Worm (Caenorhabditis elegans) whole organism, young adult: ENCODE measurements around the gene F44A2.7.

ENCODE experiments used
- B0336.3 ChIP-seq: fragments of 200-800 bp; sonication (Bioruptor generic); IDR thresholded peaks from 2 replicates; pipeline ENCODE4 v1.3.6; 2022; ENCODE audit warnings: missing genetic modification characterization, missing compliant biosample characterization
- F49E8.2 ChIP-seq: sonication (generic microtip); optimal IDR thresholded peaks from 3 replicates; lab custom pipeline; 2017; ENCODE audit warnings: missing genetic modification characterization, mild to moderate bottlenecking, missing compliant biosample characterization, antibody characterized with exemption, moderate library complexity; ENCODE audit not compliant: insufficient read depth
- F52B5.7 ChIP-seq: sonication (generic microtip); optimal IDR thresholded peaks from 2 replicates; lab custom pipeline; 2016; ENCODE audit warnings: mild to moderate bottlenecking, missing genetic modification characterization, missing compliant biosample characterization
- K11D2.4 ChIP-seq: fragments of 200-800 bp; sonication (Bioruptor generic); IDR thresholded peaks from 2 replicates; pipeline ENCODE4 v1.3.6; 2022; ENCODE audit warnings: missing genetic modification reagents, missing genetic modification characterization, missing compliant biosample characterization
- Y53G8AR.9 ChIP-seq: fragments of 200-800 bp; sonication (Bioruptor generic); conservative IDR thresholded peaks from 2 replicates; pipeline ENCODE4 v1.3.6; 2022; ENCODE audit warnings: missing genetic modification reagents, missing genetic modification characterization, missing compliant biosample characterization
- Y56A3A.18 ChIP-seq: fragments of 200-800 bp; sonication (Bioruptor generic); IDR thresholded peaks from 2 replicates; pipeline ENCODE4 v1.3.6; 2022; ENCODE audit warnings: missing genetic modification reagents, missing genetic modification characterization, missing compliant biosample characterization
- Y67H2A.10 ChIP-seq: fragments of 200-800 bp; sonication (Bioruptor generic); conservative IDR thresholded peaks from 2 replicates; pipeline ENCODE4 v1.3.6; 2022; ENCODE audit warnings: missing genetic modification reagents, missing genetic modification characterization, missing compliant biosample characterization
- Y79H2A.3 ChIP-seq: fragments of 200-800 bp; sonication (Bioruptor generic); conservative IDR thresholded peaks from 2 replicates; pipeline ENCODE4 v1.3.6; 2022; ENCODE audit warnings: missing genetic modification reagents, missing genetic modification characterization, missing compliant biosample characterization
- ZK185.1 ChIP-seq: sonication (generic microtip); optimal IDR thresholded peaks from 2 replicates; lab custom pipeline; 2016; ENCODE audit warnings: mild to moderate bottlenecking, missing genetic modification characterization, missing compliant biosample characterization; ENCODE audit not compliant: poor library complexity, severe bottlenecking
- aptf-3 ChIP-seq: fragments of 200-800 bp; sonication (Bioruptor generic); IDR thresholded peaks from 2 replicates; pipeline ENCODE4 v1.3.6; 2022; ENCODE audit warnings: missing genetic modification characterization, missing compliant biosample characterization
- attf-3 ChIP-seq: fragments of 200-800 bp; sonication (Bioruptor generic); conservative IDR thresholded peaks from 2 replicates; pipeline ENCODE4 v1.3.6; 2022; ENCODE audit warnings: missing genetic modification reagents, missing genetic modification characterization, missing compliant biosample characterization
- attf-5 ChIP-seq: fragments of 200-800 bp; sonication (Bioruptor generic); optimal IDR thresholded peaks from 2 replicates; lab custom pipeline; 2018; ENCODE audit warnings: mild to moderate bottlenecking, missing genetic modification characterization, missing compliant biosample characterization
- bed-1 ChIP-seq: fragments of 200-800 bp; sonication (Bioruptor generic); IDR thresholded peaks from 2 replicates; pipeline ENCODE4 v1.3.6; 2022; ENCODE audit warnings: missing genetic modification reagents, missing genetic modification characterization, missing compliant biosample characterization
- ccch-3 ChIP-seq: fragments of 200-800 bp; sonication (Bioruptor generic); optimal IDR thresholded peaks from 2 replicates; lab custom pipeline; 2018; ENCODE audit warnings: mild to moderate bottlenecking, missing genetic modification characterization, missing compliant biosample characterization
- ceh-58 ChIP-seq: fragments of 200-800 bp; sonication (Bioruptor generic); IDR thresholded peaks from 2 replicates; pipeline ENCODE4 v1.3.6; 2022; ENCODE audit warnings: missing genetic modification characterization, missing compliant biosample characterization
- ceh-79 ChIP-seq: sonication (generic microtip); optimal IDR thresholded peaks from 2 replicates; lab custom pipeline; 2017; ENCODE audit warnings: mild to moderate bottlenecking, missing genetic modification characterization, missing compliant biosample characterization
- dpl-1 ChIP-seq: fragments of 150-350 bp; optimal IDR thresholded peaks from 2 replicates; lab custom pipeline; 2014; ENCODE audit warnings: missing biosample characterization, missing genetic modification reagents, missing genetic modification characterization
- efl-1 ChIP-seq: fragments of 150-350 bp; optimal IDR thresholded peaks from 2 replicates; lab custom pipeline; 2014; ENCODE audit warnings: missing biosample characterization, missing genetic modification reagents, missing genetic modification characterization
- egl-44 ChIP-seq: fragments of 200-800 bp; sonication (Bioruptor generic); IDR thresholded peaks from 2 replicates; pipeline ENCODE4 v1.3.6; 2022; ENCODE audit warnings: missing genetic modification reagents, missing genetic modification characterization, missing compliant biosample characterization
- fkh-3 ChIP-seq: sonication (generic microtip); optimal IDR thresholded peaks from 2 replicates; lab custom pipeline; 2016; ENCODE audit warnings: mild to moderate bottlenecking, missing genetic modification characterization, missing compliant biosample characterization
- him-1 ChIP-seq: sonication (generic microtip); optimal IDR thresholded peaks from 2 replicates; lab custom pipeline; 2016; ENCODE audit warnings: missing genotype, missing genetic modification reagents, missing genetic modification characterization, missing compliant biosample characterization
- hmg-20 ChIP-seq: fragments of 200-800 bp; sonication (Bioruptor generic); IDR thresholded peaks from 2 replicates; pipeline ENCODE4 v1.3.6; 2022; ENCODE audit warnings: missing genetic modification reagents, missing genetic modification characterization, missing compliant biosample characterization
- hrde-1 ChIP-seq: sonication (generic microtip); optimal IDR thresholded peaks from 2 replicates; lab custom pipeline; 2016; ENCODE audit warnings: missing genetic modification characterization, mild to moderate bottlenecking, missing compliant biosample characterization, moderate library complexity, missing genotype, missing genetic modification reagents, borderline replicate concordance
- hsf-1 ChIP-seq: fragments of 200-800 bp; sonication (Bioruptor generic); IDR thresholded peaks from 2 replicates; pipeline ENCODE4 v1.3.6; 2022; ENCODE audit warnings: missing genetic modification reagents, missing genetic modification characterization, missing compliant biosample characterization
- lin-35 ChIP-seq, 3 experiments: fragments of 150-350 bp in 2 of 3; sonication (generic microtip) in 1 of 3; optimal IDR thresholded peaks; 2 replicates each; lab custom pipeline; 2014 to 2018; ENCODE audit warnings: missing biosample characterization in 3 of 3, missing genetic modification characterization in 3 of 3, missing genetic modification reagents in 3 of 3
- lin-54 ChIP-seq: fragments of 200-800 bp; sonication (Bioruptor generic); optimal IDR thresholded peaks from 2 replicates; lab custom pipeline; 2018; ENCODE audit warnings: mild to moderate bottlenecking, missing genetic modification characterization, missing compliant biosample characterization
- lsl-1 ChIP-seq: fragments of 200-800 bp; sonication (Bioruptor generic); optimal IDR thresholded peaks from 2 replicates; lab custom pipeline; 2018; ENCODE audit warnings: mild to moderate bottlenecking, missing genetic modification characterization, moderate library complexity, missing compliant biosample characterization
- madf-6 ChIP-seq: fragments of 200-800 bp; sonication (Bioruptor generic); IDR thresholded peaks from 2 replicates; pipeline ENCODE4 v1.3.6; 2022; ENCODE audit warnings: missing genetic modification reagents, missing genetic modification characterization, missing compliant biosample characterization
- madf-8 ChIP-seq: fragments of 200-800 bp; sonication (Bioruptor generic); conservative IDR thresholded peaks from 2 replicates; pipeline ENCODE4 v1.3.6; 2022; ENCODE audit warnings: missing genetic modification reagents, missing genetic modification characterization, missing compliant biosample characterization
- mcd-1 ChIP-seq: fragments of 200-800 bp; sonication (Bioruptor generic); IDR thresholded peaks from 2 replicates; pipeline ENCODE4 v1.3.6; 2022; ENCODE audit warnings: missing genetic modification reagents, missing genetic modification characterization, missing compliant biosample characterization
- mel-28 ChIP-seq: sonication (generic microtip); optimal IDR thresholded peaks from 2 replicates; lab custom pipeline; 2016; ENCODE audit warnings: borderline replicate concordance, mild to moderate bottlenecking, missing genetic modification characterization, missing compliant biosample characterization
- nfya-2 ChIP-seq: fragments of 200-800 bp; sonication (Bioruptor generic); IDR thresholded peaks from 2 replicates; pipeline ENCODE4 v1.3.6; 2022; ENCODE audit warnings: missing genetic modification reagents, missing genetic modification characterization, missing compliant biosample characterization
- nfyb-1 ChIP-seq: fragments of 200-800 bp; sonication (Bioruptor generic); IDR thresholded peaks from 2 replicates; pipeline ENCODE4 v1.3.6; 2022; ENCODE audit warnings: missing genetic modification reagents, missing genetic modification characterization, missing compliant biosample characterization
- nhr-179 ChIP-seq: sonication (generic microtip); optimal IDR thresholded peaks from 2 replicates; lab custom pipeline; 2016; ENCODE audit warnings: mild to moderate bottlenecking, missing genetic modification characterization, missing compliant biosample characterization
- nhr-80 ChIP-seq: sonication (generic microtip); optimal IDR thresholded peaks from 2 replicates; lab custom pipeline; 2016; ENCODE audit warnings: missing genetic modification characterization, missing compliant biosample characterization
- rpc-1 ChIP-seq, 2 experiments: fragments of 150-350 bp in 1 of 2; sonication (generic microtip) in 1 of 2; optimal IDR thresholded peaks; 2 replicates each; lab custom pipeline; 2014 to 2018; ENCODE audit warnings: missing biosample characterization in 1 of 2, missing genetic modification characterization in 1 of 2, missing genetic modification reagents in 1 of 2, missing genotype in 1 of 2
- snpc-4 ChIP-seq, 5 experiments: fragments of 150-350 bp in 1 of 5; sonication (generic microtip) in 4 of 5; optimal IDR thresholded peaks; 2 replicates each; lab custom pipeline; 2014 to 2018; ENCODE audit warnings: missing genetic modification characterization in 5 of 5, missing biosample characterization in 3 of 5, antibody characterized with exemption in 2 of 5, mild to moderate bottlenecking in 2 of 5, missing compliant biosample characterization in 2 of 5, missing genotype in 2 of 5, moderate library complexity in 2 of 5, missing genetic modification reagents in 1 of 5
- tlf-1 ChIP-seq: fragments of 200-800 bp; sonication (Bioruptor generic); optimal IDR thresholded peaks from 2 replicates; lab custom pipeline; 2018; ENCODE audit warnings: mild to moderate bottlenecking, missing genetic modification characterization, missing compliant biosample characterization
- unc-130 ChIP-seq: sonication (generic microtip); optimal IDR thresholded peaks from 2 replicates; lab custom pipeline; 2016; ENCODE audit warnings: missing genetic modification reagents, missing genetic modification characterization, missing compliant biosample characterization
- unc-62 ChIP-seq: fragments of 150-350 bp; optimal IDR thresholded peaks from 2 replicates; lab custom pipeline; 2014; ENCODE audit warnings: missing biosample characterization, missing genetic modification reagents, missing genetic modification characterization
- zfh-2 ChIP-seq: fragments of 200-800 bp; sonication (Bioruptor generic); conservative IDR thresholded peaks from 2 replicates; pipeline ENCODE4 v1.3.6; 2022; ENCODE audit warnings: missing genetic modification reagents, missing genetic modification characterization, missing compliant biosample characterization
- zim-3 ChIP-seq: sonication (generic microtip); optimal IDR thresholded peaks from 2 replicates; lab custom pipeline; 2017; ENCODE audit warnings: mild to moderate bottlenecking, missing genetic modification characterization, moderate library complexity, missing compliant biosample characterization

Gene F44A2.7

DNA sequence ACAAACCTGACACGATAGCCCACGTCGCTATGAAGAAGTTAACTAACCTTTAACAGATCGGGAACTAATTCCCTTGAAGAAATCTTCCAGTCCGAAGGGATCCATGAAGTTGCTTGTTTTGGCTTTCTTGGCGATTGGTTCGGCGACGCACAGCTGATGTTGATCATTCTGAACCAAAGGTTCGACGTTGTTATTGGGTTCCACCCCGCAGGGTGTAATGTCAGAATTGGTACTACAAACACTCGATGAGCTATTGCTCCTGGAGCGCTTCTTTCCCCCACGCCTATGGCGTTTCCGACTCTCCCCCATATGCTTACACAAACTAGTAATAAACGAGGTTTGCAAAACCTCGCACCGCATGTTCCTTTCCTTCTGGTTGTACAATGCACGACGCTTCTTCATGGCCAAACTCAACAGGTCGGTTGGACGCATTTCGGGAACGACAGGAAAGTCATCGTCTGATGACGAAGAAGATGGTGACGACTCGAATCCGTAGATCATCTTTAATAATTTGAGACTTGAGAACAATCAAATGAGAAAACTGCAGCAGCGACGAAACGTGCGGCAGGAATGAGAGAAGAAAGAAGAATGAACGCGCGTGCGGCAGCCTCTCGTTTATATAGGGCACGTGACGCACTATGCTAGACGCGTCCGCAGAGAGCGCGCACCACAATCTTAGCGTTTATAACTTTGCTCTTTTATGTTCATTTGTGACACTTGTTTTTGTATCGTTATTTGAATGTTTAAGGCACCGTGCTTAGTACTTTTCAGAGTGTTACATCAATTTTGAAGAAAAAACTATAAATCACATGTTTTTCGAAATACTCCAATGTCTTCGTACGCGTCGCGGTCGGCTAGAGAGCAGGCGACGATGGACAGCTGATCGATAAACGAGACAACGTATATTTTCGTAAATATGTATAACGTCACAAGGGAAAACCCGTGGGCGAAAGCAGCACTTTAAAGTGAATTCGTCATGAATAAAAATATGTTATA is 22.6 kb downstream of the F44A2.7 start, which contains the start of gene tos-1 (continued):
- no peak for TF ChIP-seq nfya-2 (GFP tag; lab: Robert Waterston, UW)
- peak; percentile 9 for TF ChIP-seq ccch-3
- TF ChIP-seq ceh-58 (GFP tag; lab: Robert Waterston, UW): 0 out of 2 replicates have a peak, but pooled peaks have one; percentile 45
- TF ChIP-seq nfyb-1 (GFP tag; lab: Robert Waterston, UW): peak; percentile 96
- no peak for TF ChIP-seq hmg-20 (GFP tag; lab: Robert Waterston, UW)
- TF ChIP-seq Y67H2A.10 (GFP tag; lab: Robert Waterston, UW): peak; percentile 98
- peak; percentile 59 for TF ChIP-seq unc-62 (GFP tag; lab: Kevin White, UChicago)
- no peak for TF ChIP-seq rpc-1 (optimal IDR thresholded peaks at IDR 0.05; lab: Kevin White, UChicago)
- no peak for TF ChIP-seq rpc-1 (tag; optimal IDR thresholded peaks at IDR 0.05; lab: Kevin White, UChicago)
- TF ChIP-seq hsf-1: peak; percentile 73
- peak; percentile 46; the same call in 1 of the 2 replicates for TF ChIP-seq madf-6
- TF ChIP-seq egl-44 (GFP tag; lab: Robert Waterston, UW): no peak
- no peak for TF ChIP-seq fkh-3 (tag; lab: Kevin White, UChicago)
- TF ChIP-seq Y79H2A.3 (GFP tag; lab: Robert Waterston, UW): peak; percentile 74; the same call in 1 of the 2 replicates
- TF ChIP-seq K11D2.4 (GFP tag; lab: Robert Waterston, UW): peak; percentile 97
- TF ChIP-seq zim-3 (tag; lab: Kevin White, UChicago): peak; percentile 85
- peak; percentile 89 for TF ChIP-seq ZK185.1
- TF ChIP-seq hrde-1 (tag; lab: Kevin White, UChicago): no peak
- peak; percentile 44 for TF ChIP-seq dpl-1 (GFP tag; lab: Kevin White, UChicago)
- peak; percentile 81 for TF ChIP-seq F52B5.7 (tag; lab: Kevin White, UChicago)
- peak; percentile 52 for TF ChIP-seq lsl-1 (GFP tag; lab: Kevin White, UChicago)
- peak; percentile 95 for TF ChIP-seq attf-5 (GFP tag; lab: Kevin White, UChicago)
- TF ChIP-seq B0336.3 (GFP tag; lab: Robert Waterston, UW): peak; percentile 91
- TF ChIP-seq, all 124 proteins: peak for 91

DNA sequence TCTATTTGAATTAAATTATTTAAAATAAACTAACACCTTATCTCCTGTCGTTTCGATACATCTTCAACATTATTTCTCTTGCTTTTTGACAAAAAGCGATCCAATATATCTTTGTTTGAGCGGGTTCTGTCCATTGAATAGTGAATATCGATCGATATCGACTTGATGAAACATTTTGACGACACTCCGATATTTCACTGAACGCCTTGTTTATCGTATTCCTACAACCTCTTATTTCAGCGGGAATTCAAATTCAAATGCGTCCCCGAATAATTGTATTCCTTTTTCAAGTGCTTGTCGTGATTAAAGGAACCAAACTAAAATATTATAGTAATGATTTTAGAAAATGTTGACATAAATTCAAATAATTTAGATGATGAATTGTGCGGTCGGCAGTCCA is 25.5 kb downstream of the F44A2.7 start, which contains the start of the genes K07B1.7 and try-5:
TSS of gene K07B1.7 (minus strand) at position 159 of the 400 bp plus-strand sequence.
TSS of gene try-5 (plus strand) at position 241 of the 400 bp plus-strand sequence.
- TF ChIP-seq efl-1 (GFP tag; lab: Kevin White, UChicago) (peak; percentile 68), attf-3 (GFP tag; lab: Robert Waterston, UW) (peak; percentile 93), dpl-1 (GFP tag; lab: Kevin White, UChicago) (peak; percentile 26), tlf-1 (GFP tag; lab: Kevin White, UChicago) (no peak), him-1 (tag; lab: Kevin White, UChicago) (peak; percentile 36), nhr-179 (tag; lab: Kevin White, UChicago) (no peak), lin-35 (GFP tag; optimal IDR thresholded peaks at IDR 0.05; lab: Kevin White, UChicago) (peak in 1 of 3 experiments; percentile 85), lin-54 (peak; percentile 87)
- TF ChIP-seq, all 124 proteins: peak for 6

DNA sequence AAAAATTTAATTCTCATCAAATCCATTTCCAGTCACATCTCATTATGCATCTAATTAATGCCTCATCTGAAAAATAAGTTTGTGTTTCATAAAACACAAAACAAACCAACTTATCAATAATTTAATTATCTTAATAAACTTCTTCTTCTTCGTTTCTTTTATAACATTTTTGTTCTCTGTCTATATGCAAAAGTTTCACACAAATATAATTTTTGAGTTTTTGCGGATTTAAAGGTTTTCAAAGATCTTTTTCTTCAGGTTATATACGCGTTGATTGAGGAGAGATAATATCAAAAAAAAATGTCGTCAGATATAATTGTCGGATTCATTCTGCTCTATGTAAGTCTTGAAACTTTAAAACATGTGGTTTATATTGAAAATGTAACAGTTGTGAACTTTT is 28.4 kb downstream of the F44A2.7 start, which contains the start of gene srx-47:
TSS of gene srx-47 (plus strand) at position 301 of the 400 bp plus-strand sequence.
- TF ChIP-seq Y56A3A.18 (GFP tag; lab: Robert Waterston, UW) (no peak), nhr-80 (tag; lab: Kevin White, UChicago) (no peak), aptf-3 (GFP tag; lab: Robert Waterston, UW) (no peak), unc-130 (GFP tag; lab: Kevin White, UChicago) (no peak), mel-28 (tag; lab: Kevin White, UChicago) (no peak), snpc-4 (GFP tag; optimal IDR thresholded peaks at IDR 0.05; lab: Kevin White, UChicago) (no peak), snpc-4 (tag; optimal IDR thresholded peaks at IDR 0.05; lab: Kevin White, UChicago) (no peak), madf-8 (GFP tag; lab: Robert Waterston, UW) (no peak), Y79H2A.3 (GFP tag; lab: Robert Waterston, UW) (no peak), zfh-2 (GFP tag; lab: Robert Waterston, UW) (no peak), mcd-1 (GFP tag; lab: Robert Waterston, UW) (no peak), Y53G8AR.9 (GFP tag; lab: Robert Waterston, UW) (no peak), lin-54 (no peak), Y67H2A.10 (GFP tag; lab: Robert Waterston, UW) (no peak), bed-1 (GFP tag; lab: Robert Waterston, UW) (no peak), F49E8.2 (no peak), ceh-79 (no peak)
